Fruit fly (Drosophila melanogaster) whole organism, embryonic: Measurements from ENCODE around the gene CG42763.
A peak's percentile ranks its signal among the peaks of the same experiment; 100 is the strongest.

Experiments used
- ATbp ChIP-seq: fragments of 200-800 bp; sonication (Bioruptor generic); optimal IDR thresholded peaks from 2 replicates; lab custom pipeline; 2017; ENCODE audit warnings: missing biosample characterization, mild to moderate bottlenecking, missing genetic modification characterization, missing genetic modification reagents
- Ada2b ChIP-seq: fragments of 200-800 bp; sonication (Bioruptor generic); IDR thresholded peaks from 2 replicates; pipeline ENCODE4 v1.3.6; 2022; ENCODE audit warnings: missing biosample characterization, missing genetic modification characterization
- CG10366 ChIP-seq: fragments of 200-800 bp; sonication (Bioruptor generic); IDR thresholded peaks from 2 replicates; pipeline ENCODE4 v1.3.6; 2022; ENCODE audit warnings: missing biosample characterization, missing genetic modification characterization
- CG10431 ChIP-seq: fragments of 200-800 bp; sonication (Bioruptor generic); optimal IDR thresholded peaks from 3 replicates; lab custom pipeline; 2018; ENCODE audit warnings: missing biosample characterization, mild to moderate bottlenecking, missing genetic modification characterization
- CG10462 ChIP-seq: fragments of 200-800 bp; sonication (Bioruptor generic); optimal IDR thresholded peaks from 2 replicates; lab custom pipeline; 2016; ENCODE audit warnings: missing biosample characterization, missing genetic modification characterization
- CG10565 ChIP-seq: fragments of 200-800 bp; sonication (Bioruptor generic); optimal IDR thresholded peaks from 3 replicates; lab custom pipeline; 2016; ENCODE audit warnings: missing biosample characterization, mild to moderate bottlenecking, missing genetic modification characterization
- CG10959 ChIP-seq: fragments of 200-800 bp; sonication (Bioruptor generic); IDR thresholded peaks from 2 replicates; pipeline ENCODE4 v1.3.6; 2022; ENCODE audit warnings: missing biosample characterization, missing genetic modification characterization
- CG12071 ChIP-seq: fragments of 200-800 bp; sonication (Bioruptor generic); optimal IDR thresholded peaks from 3 replicates; lab custom pipeline; 2018; ENCODE audit warnings: missing biosample characterization, mild to moderate bottlenecking, missing genetic modification characterization
- CG12299 ChIP-seq: fragments of 200-800 bp; sonication (Bioruptor generic); optimal IDR thresholded peaks from 2 replicates; lab custom pipeline; 2018; ENCODE audit warnings: missing biosample characterization, mild to moderate bottlenecking, missing genetic modification characterization
- CG16813 ChIP-seq: fragments of 200-800 bp; sonication (Bioruptor generic); IDR thresholded peaks from 3 replicates; pipeline ENCODE4 v1.3.6; 2022; ENCODE audit warnings: missing biosample characterization, missing genetic modification characterization; ENCODE audit not compliant: partially characterized antibody
- CG17385 ChIP-seq: fragments of 200-800 bp; sonication (Bioruptor generic); optimal IDR thresholded peaks from 3 replicates; lab custom pipeline; 2018; ENCODE audit warnings: missing biosample characterization, mild to moderate bottlenecking, missing genetic modification characterization
- CG17829 ChIP-seq: fragments of 200-800 bp; optimal IDR thresholded peaks from 2 replicates; lab custom pipeline; 2019; ENCODE audit warnings: missing biosample characterization, mild to moderate bottlenecking, missing genetic modification characterization, moderate library complexity
- CG2116 ChIP-seq: fragments of 200-800 bp; sonication (Bioruptor generic); optimal IDR thresholded peaks from 3 replicates; lab custom pipeline; 2018; ENCODE audit warnings: missing biosample characterization, mild to moderate bottlenecking, missing genetic modification characterization
- CG30020 ChIP-seq: fragments of 200-800 bp; optimal IDR thresholded peaks from 2 replicates; lab custom pipeline; 2019; ENCODE audit warnings: missing biosample characterization, mild to moderate bottlenecking, missing genetic modification characterization, moderate library complexity
- CG43689 ChIP-seq: fragments of 200-800 bp; sonication (Bioruptor generic); IDR thresholded peaks from 2 replicates; pipeline ENCODE4 v1.3.6; 2022; ENCODE audit warnings: missing biosample characterization, missing genetic modification characterization
- CG6272 ChIP-seq: fragments of 200-800 bp; sonication (Bioruptor generic); IDR thresholded peaks from 2 replicates; pipeline ENCODE4 v1.3.6; 2022; ENCODE audit warnings: missing biosample characterization, missing genetic modification characterization
- CG7271 ChIP-seq: fragments of 200-800 bp; sonication (Bioruptor generic); optimal IDR thresholded peaks from 2 replicates; lab custom pipeline; 2018; ENCODE audit warnings: missing biosample characterization, mild to moderate bottlenecking, missing genetic modification characterization, moderate library complexity
- CG7745 ChIP-seq: fragments of 200-800 bp; sonication (Bioruptor generic); optimal IDR thresholded peaks from 2 replicates; lab custom pipeline; 2018; ENCODE audit warnings: missing biosample characterization, mild to moderate bottlenecking, missing genetic modification characterization, moderate library complexity
- CG7928 ChIP-seq: fragments of 200-800 bp; sonication (Bioruptor generic); optimal IDR thresholded peaks from 2 replicates; lab custom pipeline; 2017; ENCODE audit warnings: missing biosample characterization, mild to moderate bottlenecking, missing genetic modification characterization
- CG8290 ChIP-seq, 3 experiments: fragments of 200-800 bp; sonication (Bioruptor generic); optimal IDR thresholded peaks; 2 replicates each; lab custom pipeline; 2016 to 2019; ENCODE audit warnings: missing biosample characterization in 3 of 3, missing genetic modification characterization in 3 of 3, mild to moderate bottlenecking in 2 of 3, moderate library complexity in 1 of 3
- CG8765 ChIP-seq: fragments of 200-800 bp; sonication (Bioruptor generic); IDR thresholded peaks from 2 replicates; pipeline ENCODE4 v1.3.6; 2022; ENCODE audit warnings: missing biosample characterization, missing genetic modification characterization
- CG9932 ChIP-seq: fragments of 200-800 bp; sonication (Bioruptor generic); IDR thresholded peaks from 2 replicates; pipeline ENCODE4 v1.3.6; 2022; ENCODE audit warnings: missing biosample characterization, missing genetic modification characterization
- Camta ChIP-seq: fragments of 200-800 bp; sonication (Bioruptor generic); optimal IDR thresholded peaks from 2 replicates; lab custom pipeline; 2016; ENCODE audit warnings: missing biosample characterization, missing genetic modification characterization
- D19A ChIP-seq: fragments of 200-800 bp; optimal IDR thresholded peaks from 3 replicates; lab custom pipeline; 2019; ENCODE audit warnings: missing biosample characterization, mild to moderate bottlenecking, missing genetic modification characterization, moderate library complexity
- E2f2 ChIP-seq: fragments of 200-800 bp; sonication (Bioruptor generic); IDR thresholded peaks from 2 replicates; pipeline ENCODE4 v1.3.6; 2022; ENCODE audit warnings: missing biosample characterization, missing genetic modification characterization
- HLH54F ChIP-seq: fragments of 200-800 bp; sonication (Bioruptor generic); optimal IDR thresholded peaks from 3 replicates; lab custom pipeline; 2016; ENCODE audit warnings: missing biosample characterization, missing genetic modification characterization
- HLHmδ ChIP-seq: fragments of 200-800 bp; sonication (Bioruptor generic); optimal IDR thresholded peaks from 2 replicates; lab custom pipeline; 2018; ENCODE audit warnings: missing biosample characterization, mild to moderate bottlenecking, missing genetic modification characterization, moderate library complexity
- Hmx ChIP-seq: fragments of 200-800 bp; sonication (Bioruptor generic); optimal IDR thresholded peaks from 2 replicates; lab custom pipeline; 2016; ENCODE audit warnings: missing biosample characterization, missing genetic modification characterization
- Med ChIP-seq: fragments of 200-800 bp; sonication (Bioruptor generic); peaks from one replicate; lab custom pipeline; 2016; ENCODE audit warnings: missing biosample characterization, missing genetic modification characterization, mild to moderate bottlenecking, inconsistent platforms, moderate library complexity
- Mrtf ChIP-seq: fragments of 200-800 bp; sonication (Bioruptor generic); IDR thresholded peaks from 3 replicates; pipeline ENCODE4 v1.3.6; 2022; ENCODE audit warnings: missing biosample characterization, missing genetic modification characterization
- NC2α ChIP-seq: fragments of 200-800 bp; sonication (Bioruptor generic); optimal IDR thresholded peaks from 2 replicates; lab custom pipeline; 2016; ENCODE audit warnings: missing biosample characterization, missing genetic modification characterization
- Poxn ChIP-seq: fragments of 200-800 bp; sonication (Bioruptor generic); IDR thresholded peaks from 2 replicates; pipeline ENCODE4 v1.3.6; 2022; ENCODE audit warnings: missing biosample characterization, missing genetic modification characterization
- Spps ChIP-seq: fragments of 200-800 bp; sonication (Bioruptor generic); optimal IDR thresholded peaks from 2 replicates; lab custom pipeline; 2018; ENCODE audit warnings: missing biosample characterization, mild to moderate bottlenecking, missing genetic modification characterization
- chn ChIP-seq: fragments of 200-800 bp; sonication (Bioruptor generic); optimal IDR thresholded peaks from 2 replicates; lab custom pipeline; 2016; ENCODE audit warnings: missing biosample characterization, missing genetic modification characterization
- dan ChIP-seq: fragments of 200-800 bp; sonication (Bioruptor generic); IDR thresholded peaks from 2 replicates; pipeline ENCODE4 v1.3.6; 2022; ENCODE audit warnings: missing biosample characterization, missing genetic modification characterization
- exex ChIP-seq: fragments of 200-800 bp; sonication (Bioruptor generic); optimal IDR thresholded peaks from 4 replicates; lab custom pipeline; 2018; ENCODE audit warnings: missing biosample characterization, mild to moderate bottlenecking, missing genetic modification characterization, moderate library complexity
- fd102C ChIP-seq: fragments of 200-800 bp; sonication (Bioruptor generic); optimal IDR thresholded peaks from 2 replicates; lab custom pipeline; 2018; ENCODE audit warnings: missing biosample characterization, mild to moderate bottlenecking, missing genetic modification characterization, moderate library complexity
- hbn ChIP-seq: fragments of 200-800 bp; sonication (Bioruptor generic); IDR thresholded peaks from 2 replicates; pipeline ENCODE4 v1.3.6; 2022; ENCODE audit warnings: missing biosample characterization, missing genetic modification characterization; ENCODE audit not compliant: partially characterized antibody
- lbe ChIP-seq: fragments of 200-800 bp; sonication (Bioruptor generic); optimal IDR thresholded peaks from 2 replicates; lab custom pipeline; 2016; ENCODE audit warnings: missing biosample characterization, mild to moderate bottlenecking, missing genetic modification characterization
- odd ChIP-seq: fragments of 200-800 bp; sonication (Bioruptor generic); optimal IDR thresholded peaks from 2 replicates; lab custom pipeline; 2017; ENCODE audit warnings: missing biosample characterization, mild to moderate bottlenecking, missing genetic modification characterization
- org-1 ChIP-seq: fragments of 200-800 bp; sonication (Bioruptor generic); optimal IDR thresholded peaks from 2 replicates; lab custom pipeline; 2017; ENCODE audit warnings: missing biosample characterization, missing genetic modification characterization
- pho ChIP-seq: fragments of 200-800 bp; sonication (Bioruptor generic); optimal IDR thresholded peaks from 2 replicates; lab custom pipeline; 2016; ENCODE audit warnings: missing biosample characterization, missing genetic modification characterization
- scrt ChIP-seq: fragments of 200-800 bp; sonication (Bioruptor generic); optimal IDR thresholded peaks from 2 replicates; lab custom pipeline; 2018; ENCODE audit warnings: missing biosample characterization, mild to moderate bottlenecking, missing genetic modification characterization, moderate library complexity
- sens ChIP-seq: fragments of 200-800 bp; sonication (Bioruptor generic); peaks from one replicate; lab custom pipeline; 2016; ENCODE audit warnings: missing biosample characterization, missing genetic modification characterization
- sima ChIP-seq: fragments of 200-800 bp; sonication (Bioruptor generic); optimal IDR thresholded peaks from 2 replicates; lab custom pipeline; 2016; ENCODE audit warnings: missing biosample characterization, missing genetic modification characterization
- so ChIP-seq: fragments of 200-800 bp; sonication (Bioruptor generic); IDR thresholded peaks from 3 replicates; pipeline ENCODE4 v1.3.6; 2022; ENCODE audit warnings: missing biosample characterization, missing genetic modification characterization
- sr ChIP-seq: fragments of 200-800 bp; sonication (Bioruptor generic); IDR thresholded peaks from 3 replicates; pipeline ENCODE4 v1.3.6; 2022; ENCODE audit warnings: missing biosample characterization, missing genetic modification characterization
- tgo ChIP-seq: fragments of 200-800 bp; sonication (Bioruptor generic); IDR thresholded peaks from 3 replicates; pipeline ENCODE4 v1.3.6; 2022; ENCODE audit warnings: missing biosample characterization, missing genetic modification characterization
- tio ChIP-seq: fragments of 200-800 bp; sonication (Bioruptor generic); optimal IDR thresholded peaks from 2 replicates; lab custom pipeline; 2017; ENCODE audit warnings: missing biosample characterization, missing genetic modification characterization, inconsistent platforms
- zf30C ChIP-seq: fragments of 200-800 bp; sonication (Bioruptor generic); optimal IDR thresholded peaks from 3 replicates; lab custom pipeline; 2018; ENCODE audit warnings: missing biosample characterization, mild to moderate bottlenecking, missing genetic modification characterization

The CG42763 gene

DNA sequence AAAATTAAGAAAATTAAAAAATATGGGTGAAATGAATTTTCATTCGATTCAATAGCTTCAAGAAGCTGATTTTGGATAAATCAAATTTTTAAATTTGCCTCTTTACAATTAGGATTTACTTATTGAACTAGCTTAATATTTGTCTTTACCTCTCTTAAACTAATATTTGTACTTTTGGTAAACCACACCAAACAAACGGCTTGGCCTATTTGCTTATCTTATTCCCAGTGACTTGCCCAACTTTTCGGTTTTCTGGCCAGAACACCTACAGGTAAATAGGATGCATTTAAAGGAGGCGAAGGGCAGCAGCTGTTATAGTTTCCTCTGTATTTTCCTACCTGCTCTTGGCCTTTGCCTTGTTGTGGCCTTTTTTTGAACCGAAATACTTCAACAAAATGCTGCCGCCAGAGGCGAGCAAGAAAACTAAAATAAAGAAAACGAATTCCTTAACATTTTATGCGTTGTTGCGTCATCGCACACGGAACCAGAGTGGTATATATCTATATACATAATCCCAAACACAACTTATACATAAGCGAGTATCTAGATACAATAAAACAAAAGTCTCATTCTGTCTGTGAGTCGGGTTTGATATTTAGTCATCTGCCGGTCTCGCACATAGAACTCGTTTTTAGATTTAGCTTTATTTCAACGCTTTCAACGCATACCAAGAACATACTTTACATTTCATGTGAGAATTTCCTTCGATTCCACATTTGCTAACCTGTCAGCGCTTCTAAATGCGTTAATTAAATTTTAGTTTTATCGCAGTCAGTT is 21.1 kb upstream of the CG42763 start (continued):
- TF ChIP-seq org-1 (GFP tag; lab: Kevin White, UChicago) (peak; percentile 13), Med (GFP tag; lab: Kevin White, UChicago) (peak; percentile 26), HLHmδ (GFP tag; lab: Kevin White, UChicago) (no peak), Hmx (GFP tag; lab: Kevin White, UChicago) (no peak), chn (no peak), CG10462 (GFP tag; lab: Kevin White, UChicago) (no peak), hbn (no peak), pho (GFP tag; lab: Kevin White, UChicago) (no peak), CG10366 (no peak), CG30020 (tag; lab: Kevin White, UChicago) (no peak), CG8765 (GFP tag; lab: Robert Waterston, UW) (no peak), CG7745 (peak; percentile 68), fd102C (GFP tag; lab: Kevin White, UChicago) (peak; percentile 84), Ada2b (GFP tag; lab: Robert Waterston, UW) (no peak), CG12071 (no peak), CG8290 (GFP tag; optimal IDR thresholded peaks at IDR 0.05; lab: Kevin White, UChicago) (no peak), CG8290 (tag; optimal IDR thresholded peaks at IDR 0.05; lab: Kevin White, UChicago) (peak in 1 of 2 experiments; percentile 27), ATbp (GFP tag; lab: Kevin White, UChicago) (no peak), HLH54F (GFP tag; lab: Kevin White, UChicago) (no peak), CG10431 (GFP tag; lab: Kevin White, UChicago) (no peak), CG7928 (GFP tag; lab: Kevin White, UChicago) (no peak), CG7271 (tag; lab: Kevin White, UChicago) (peak; percentile 80), Poxn (GFP tag; lab: Robert Waterston, UW) (no peak), Spps (tag; lab: Kevin White, UChicago) (no peak), NC2α (GFP tag; lab: Kevin White, UChicago) (no peak), sens (GFP tag; lab: Kevin White, UChicago) (peak; percentile 77), dan (GFP tag; lab: Robert Waterston, UW) (no peak), CG17829 (tag; lab: Kevin White, UChicago) (no peak), Camta (GFP tag; lab: Kevin White, UChicago) (no peak), exex (tag; lab: Kevin White, UChicago) (peak; percentile 32), zf30C (no peak), so (GFP tag; lab: Robert Waterston, UW) (no peak), tio (GFP tag; lab: Kevin White, UChicago) (no peak), CG43689 (GFP tag; lab: Robert Waterston, UW) (no peak), scrt (GFP tag; lab: Kevin White, UChicago) (no peak), lbe (no peak), CG2116 (GFP tag; lab: Kevin White, UChicago) (no peak), CG10565 (no peak), CG17385 (no peak), D19A (tag; lab: Kevin White, UChicago) (peak; percentile 18), Mrtf (no peak), sima (GFP tag; lab: Kevin White, UChicago) (no peak), E2f2 (GFP tag; lab: Robert Waterston, UW) (no peak), CG12299 (tag; lab: Kevin White, UChicago) (no peak), CG6272 (GFP tag; lab: Robert Waterston, UW) (no peak), odd (no peak), CG10959 (GFP tag; lab: Robert Waterston, UW) (no peak), sr (GFP tag; lab: Robert Waterston, UW) (no peak), CG16813 (GFP tag; lab: Robert Waterston, UW) (no peak), tgo (GFP tag; lab: Robert Waterston, UW) (no peak), CG9932 (GFP tag; lab: Robert Waterston, UW) (no peak)
